Fruit fly (Drosophila melanogaster) whole organism, wandering third instar larva: ENCODE measurements around the gene narya.

Experiments used
- Abd-B ChIP-seq: fragments of >200 bp; optimal IDR thresholded peaks from 2 replicates; lab custom pipeline; 2017; ENCODE audit warnings: missing biosample characterization, missing genetic modification characterization
- CG32264 ChIP-seq: fragments of 200-800 bp; sonication (Bioruptor generic); optimal IDR thresholded peaks from 2 replicates; lab custom pipeline; 2016; ENCODE audit warnings: missing biosample characterization, missing genetic modification characterization
- CG9705 ChIP-seq: fragments of 200-800 bp; sonication (Bioruptor generic); optimal IDR thresholded peaks from 2 replicates; lab custom pipeline; 2018; ENCODE audit warnings: missing biosample characterization, mild to moderate bottlenecking, missing genetic modification characterization
- CrebA ChIP-seq: fragments of 200-800 bp; sonication (Bioruptor generic); optimal IDR thresholded peaks from 2 replicates; lab custom pipeline; 2016; ENCODE audit warnings: missing biosample characterization, mild to moderate bottlenecking, missing genetic modification characterization, borderline replicate concordance
- Dfd ChIP-seq: fragments of >200 bp; optimal IDR thresholded peaks from 2 replicates; lab custom pipeline; 2017; ENCODE audit warnings: missing biosample characterization, missing genetic modification characterization
- Dif ChIP-seq: fragments of 200-275, 200-300 bp; sonication (Bioruptor generic); optimal IDR thresholded peaks from 2 replicates; lab custom pipeline; 2018; ENCODE audit warnings: missing biosample characterization, missing genetic modification characterization; ENCODE audit not compliant: partially characterized antibody
- GATAd ChIP-seq: sonication (Bioruptor generic); optimal IDR thresholded peaks from 2 replicates; lab custom pipeline; 2016; ENCODE audit warnings: missing biosample characterization, missing genetic modification characterization
- HLH106 ChIP-seq: fragments of 200-800 bp; optimal IDR thresholded peaks from 3 replicates; lab custom pipeline; 2019; ENCODE audit warnings: missing biosample characterization, mild to moderate bottlenecking, missing genetic modification characterization, moderate library complexity
- Hnf4 ChIP-seq: fragments of 200-800 bp; sonication (Bioruptor generic); optimal IDR thresholded peaks from 2 replicates; lab custom pipeline; 2016; ENCODE audit warnings: missing biosample characterization, mild to moderate bottlenecking, missing genetic modification characterization
- Hr78 ChIP-seq: fragments of >200 bp; optimal IDR thresholded peaks from 2 replicates; lab custom pipeline; 2017; ENCODE audit warnings: missing biosample characterization, missing genetic modification characterization
- Hr83 ChIP-seq: fragments of 200-300 bp; sonication (Bioruptor generic); optimal IDR thresholded peaks from 2 replicates; lab custom pipeline; 2016; ENCODE audit warnings: missing biosample characterization, mild to moderate bottlenecking, missing genetic modification characterization, moderate library complexity; ENCODE audit not compliant: poor library complexity, severe bottlenecking
- Jra ChIP-seq: sonication (Bioruptor generic); optimal IDR thresholded peaks from 2 replicates; lab custom pipeline; 2016; ENCODE audit warnings: missing biosample characterization, missing genetic modification characterization
- Mio ChIP-seq: sonication (Bioruptor generic); optimal IDR thresholded peaks from 2 replicates; lab custom pipeline; 2016; ENCODE audit warnings: missing biosample characterization, missing genetic modification characterization
- Myc ChIP-seq: fragments of >200 bp; optimal IDR thresholded peaks from 2 replicates; lab custom pipeline; 2017
- N ChIP-seq: fragments of >200 bp; optimal IDR thresholded peaks from 2 replicates; lab custom pipeline; 2018; ENCODE audit warnings: missing biosample characterization, missing external identifiers, missing genetic modification characterization
- OdsH ChIP-seq: fragments of 200-800 bp; sonication (Bioruptor generic); optimal IDR thresholded peaks from 2 replicates; lab custom pipeline; 2016; ENCODE audit warnings: missing biosample characterization, mild to moderate bottlenecking, missing genetic modification characterization
- Rel ChIP-seq, 2 experiments: fragments of 200-800 bp; sonication (Bioruptor generic) in 1 of 2; optimal IDR thresholded peaks; 2 replicates in 1 of 2; 3 replicates in 1 of 2; lab custom pipeline; 2016 to 2019; ENCODE audit warnings: mild to moderate bottlenecking in 2 of 2, missing biosample characterization in 2 of 2, missing genetic modification characterization in 2 of 2, moderate library complexity in 1 of 2
- Sp1 ChIP-seq: fragments of 200-800 bp; sonication (Bioruptor generic); optimal IDR thresholded peaks from 3 replicates; lab custom pipeline; 2019; ENCODE audit warnings: missing biosample characterization, mild to moderate bottlenecking, missing genetic modification characterization, moderate library complexity
- Vsx2 ChIP-seq: fragments of 200-300, 225-300 bp; sonication (Bioruptor generic); optimal IDR thresholded peaks from 2 replicates; lab custom pipeline; 2018; ENCODE audit warnings: missing biosample characterization, missing genetic modification characterization; ENCODE audit not compliant: partially characterized antibody
- br ChIP-seq: fragments of 200-800 bp; sonication (Bioruptor generic); optimal IDR thresholded peaks from 2 replicates; lab custom pipeline; 2016; ENCODE audit warnings: missing biosample characterization, missing genetic modification characterization
- brk ChIP-seq: fragments of 200-800 bp; sonication (Bioruptor generic); optimal IDR thresholded peaks from 2 replicates; lab custom pipeline; 2016; ENCODE audit warnings: missing biosample characterization, mild to moderate bottlenecking, missing genetic modification characterization
- dl ChIP-seq, 2 experiments: fragments of 175-275, 200-275 bp in 1 of 2; fragments of 200-275 bp in 1 of 2; sonication (Bioruptor generic); optimal IDR thresholded peaks; lab custom pipeline; 2018; ENCODE audit warnings: mild to moderate bottlenecking in 2 of 2, missing biosample characterization in 2 of 2, missing genetic modification characterization in 2 of 2, moderate library complexity in 2 of 2; ENCODE audit not compliant: partially characterized antibody in 2 of 2, insufficient read depth in 1 of 2
- dmrt93B ChIP-seq: fragments of 200-800 bp; sonication (Bioruptor generic); optimal IDR thresholded peaks from 2 replicates; lab custom pipeline; 2018; ENCODE audit warnings: missing biosample characterization, mild to moderate bottlenecking, missing genetic modification characterization
- dsf ChIP-seq: sonication (Bioruptor generic); optimal IDR thresholded peaks from 2 replicates; lab custom pipeline; 2016; ENCODE audit warnings: missing biosample characterization, missing genetic modification characterization, borderline replicate concordance
- ey ChIP-seq: fragments of 200-800 bp; sonication (Bioruptor generic); optimal IDR thresholded peaks from 2 replicates; lab custom pipeline; 2016; ENCODE audit warnings: missing biosample characterization, missing genetic modification characterization
- foxo ChIP-seq, 2 experiments: fragments of 200-800 bp; sonication (Bioruptor generic); optimal IDR thresholded peaks; 2 replicates in 1 of 2; 3 replicates in 1 of 2; lab custom pipeline; 2016 to 2017; ENCODE audit warnings: missing biosample characterization in 2 of 2, missing genetic modification characterization in 2 of 2
- fru ChIP-seq: fragments of 200-800 bp; sonication (Bioruptor generic); optimal IDR thresholded peaks from 3 replicates; lab custom pipeline; 2016; ENCODE audit warnings: missing biosample characterization, mild to moderate bottlenecking, missing genetic modification characterization
- h ChIP-seq: fragments of 200-800 bp; sonication (Bioruptor generic); optimal IDR thresholded peaks from 3 replicates; lab custom pipeline; 2016; ENCODE audit warnings: missing biosample characterization, mild to moderate bottlenecking, missing genetic modification characterization
- jim ChIP-seq: fragments of 175-275, 200-325 bp; sonication (Bioruptor generic); optimal IDR thresholded peaks from 2 replicates; lab custom pipeline; 2016; ENCODE audit warnings: missing biosample characterization, mild to moderate bottlenecking, missing genetic modification characterization
- lola ChIP-seq: fragments of >200 bp; optimal IDR thresholded peaks from 2 replicates; lab custom pipeline; 2017; ENCODE audit warnings: missing biosample characterization, missing genetic modification characterization
- pan ChIP-seq: fragments of >200 bp; optimal IDR thresholded peaks from 2 replicates; lab custom pipeline; 2017
- psq ChIP-seq: fragments of 200-800 bp; sonication (Bioruptor generic); optimal IDR thresholded peaks from 3 replicates; lab custom pipeline; 2017; ENCODE audit warnings: missing biosample characterization, mild to moderate bottlenecking, missing genetic modification characterization, moderate library complexity
- rgr ChIP-seq: fragments of 200-800 bp; sonication (Bioruptor generic); optimal IDR thresholded peaks from 3 replicates; lab custom pipeline; 2016; ENCODE audit warnings: missing biosample characterization, mild to moderate bottlenecking, missing genetic modification characterization
- sage ChIP-seq: fragments of 200-800 bp; sonication (Bioruptor generic); optimal IDR thresholded peaks from 2 replicates; lab custom pipeline; 2016; ENCODE audit warnings: missing biosample characterization, mild to moderate bottlenecking, missing genetic modification characterization
- sv ChIP-seq: fragments of 200-800 bp; sonication (Bioruptor generic); optimal IDR thresholded peaks from 3 replicates; lab custom pipeline; 2016; ENCODE audit warnings: missing biosample characterization, missing genetic modification characterization
- tai ChIP-seq: sonication (Bioruptor generic); optimal IDR thresholded peaks from 2 replicates; lab custom pipeline; 2016; ENCODE audit warnings: missing biosample characterization, missing genetic modification characterization
- usp ChIP-seq: fragments of >200 bp; optimal IDR thresholded peaks from 2 replicates; lab custom pipeline; 2017; ENCODE audit warnings: missing biosample characterization, missing genetic modification characterization
- woc ChIP-seq: sonication (Bioruptor generic); optimal IDR thresholded peaks from 2 replicates; lab custom pipeline; 2016; ENCODE audit warnings: missing biosample characterization, mild to moderate bottlenecking, missing genetic modification characterization

narya gene

DNA sequence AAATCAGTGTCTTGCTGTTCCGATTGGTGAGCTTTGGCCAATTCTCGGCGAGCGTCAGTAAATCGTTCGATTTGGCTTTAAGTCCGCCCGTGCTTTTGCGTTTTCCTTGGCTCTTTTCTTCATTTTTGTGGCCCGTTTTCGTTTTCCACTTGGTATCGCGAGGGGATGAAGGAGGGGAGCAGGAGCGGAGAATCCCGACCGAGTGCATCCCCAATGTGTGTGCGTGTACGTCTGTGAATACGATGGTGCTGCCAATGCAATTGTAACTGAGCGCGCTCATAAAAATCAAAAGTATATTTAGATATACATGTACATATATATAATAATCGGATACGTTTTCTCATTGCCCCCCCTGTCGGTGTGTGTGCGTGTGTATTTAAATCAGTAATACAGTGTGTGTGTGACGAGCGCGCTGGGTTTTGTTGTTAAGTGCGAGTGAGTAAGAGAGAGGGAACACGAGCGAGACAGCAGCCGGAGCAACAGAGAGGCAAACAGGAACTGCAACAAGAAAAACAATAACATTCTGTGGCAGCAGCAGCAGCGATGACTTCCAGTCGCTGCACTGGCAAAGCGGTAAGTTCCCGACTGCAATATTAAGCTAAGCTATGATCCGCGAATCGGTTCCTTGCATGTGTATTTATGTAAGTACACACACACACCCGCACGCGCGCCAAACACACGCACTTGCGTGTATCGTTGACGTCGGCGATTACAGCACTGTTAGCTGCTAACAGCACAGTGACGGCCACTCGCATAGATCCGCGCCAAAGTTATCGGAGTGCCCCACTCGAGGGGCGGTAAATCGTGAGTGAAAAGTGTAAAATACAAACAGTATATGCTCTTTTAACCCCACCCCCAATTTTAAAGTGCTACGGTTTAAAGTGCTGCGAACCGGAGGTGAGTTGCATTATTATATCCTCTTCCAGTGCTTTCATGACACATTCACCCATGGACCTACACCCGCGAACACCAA lies 21.0 kb downstream of the narya start (continued):
- TF ChIP-seq tai (no peak), dl (GFP tag; optimal IDR thresholded peaks at IDR 0.05; lab: Kevin White, UChicago; ENCODE audit: insufficient read depth in 1 of 2, partially characterized antibody in 2 of 2) (no peak), Hr78 (GFP tag; lab: Kevin White, UChicago) (no peak), Mio (no peak), psq (GFP tag; lab: Kevin White, UChicago) (no peak), Dif (no peak), CG9705 (GFP tag; lab: Kevin White, UChicago) (no peak), rgr (GFP tag; lab: Kevin White, UChicago) (peak; percentile 41), Sp1 (GFP tag; lab: Kevin White, UChicago) (peak; percentile 30), GATAd (GFP tag; lab: Kevin White, UChicago) (no peak), Hnf4 (GFP tag; lab: Kevin White, UChicago) (no peak), brk (GFP tag; lab: Kevin White, UChicago) (no peak), OdsH (peak; percentile 26), Vsx2 (GFP tag; lab: Kevin White, UChicago) (no peak)
- TF ChIP-seq, all 38 proteins: peak for 13

- TF ChIP-seq GATAd (GFP tag; lab: Kevin White, UChicago) (no peak), woc (GFP tag; lab: Kevin White, UChicago) (peak; percentile 46), sage (GFP tag; lab: Kevin White, UChicago) (no peak), CG32264 (peak; percentile 24), Hnf4 (GFP tag; lab: Kevin White, UChicago) (peak; percentile 72), Mio (no peak), h (GFP tag; lab: Kevin White, UChicago) (peak; percentile 76), Sp1 (GFP tag; lab: Kevin White, UChicago) (peak; percentile 26), brk (GFP tag; lab: Kevin White, UChicago) (no peak), Hr83 (GFP tag; lab: Kevin White, UChicago) (peak; percentile 79), Abd-B (no peak), br (GFP tag; lab: Kevin White, UChicago) (peak; percentile 58), jim (GFP tag; lab: Kevin White, UChicago) (no peak), Hr78 (GFP tag; lab: Kevin White, UChicago) (no peak), dmrt93B (peak; percentile 10), Vsx2 (GFP tag; lab: Kevin White, UChicago) (no peak), fru (GFP tag; lab: Kevin White, UChicago) (peak; percentile 7), CrebA (GFP tag; lab: Kevin White, UChicago) (no peak), OdsH (peak; percentile 7), Myc (lab: Kevin White, UChicago) (no peak), dl (GFP tag; optimal IDR thresholded peaks at IDR 0.05; lab: Kevin White, UChicago; ENCODE audit: insufficient read depth in 1 of 2, partially characterized antibody in 2 of 2) (peak in 1 of 2 experiments; percentile 52), Dif (peak; percentile 51), sv (no peak), Dfd (no peak), dsf (GFP tag; lab: Kevin White, UChicago) (no peak), HLH106 (tag; lab: Kevin White, UChicago) (peak; percentile 19), lola (GFP tag; lab: Kevin White, UChicago) (no peak), CG9705 (GFP tag; lab: Kevin White, UChicago) (peak; percentile 9), usp (no peak), Jra (GFP tag; lab: Kevin White, UChicago) (peak; percentile 16), Rel (GFP tag; optimal IDR thresholded peaks at IDR 0.05; lab: Kevin White, UChicago) (no peak), Rel (tag; optimal IDR thresholded peaks at IDR 0.05; lab: Kevin White, UChicago) (peak; percentile 67), N (peak; percentile 55), foxo (GFP tag; optimal IDR thresholded peaks at IDR 0.05; lab: Kevin White, UChicago) (peak in 1 of 2 experiments; percentile 45), pan (lab: Kevin White, UChicago) (no peak), ey (GFP tag; lab: Kevin White, UChicago) (no peak), rgr (GFP tag; lab: Kevin White, UChicago) (peak; percentile 55), psq (GFP tag; lab: Kevin White, UChicago) (peak; percentile 93), tai (no peak)
These were observed 22.0 kb downstream of the narya start for dm6 chrX:19496808-19497259.
